Fruit fly (Drosophila melanogaster) whole organism, embryonic: ENCODE measurements around the gene CG2256.

ENCODE experiments used
- Bdp1 ChIP-seq: fragments of 200-800 bp; sonication (Bioruptor generic); optimal IDR thresholded peaks from 3 replicates; lab custom pipeline; 2016; ENCODE audit warnings: missing biosample characterization, missing genetic modification characterization
- CG10274 ChIP-seq: fragments of 200-800 bp; sonication (Bioruptor generic); optimal IDR thresholded peaks from 3 replicates; lab custom pipeline; 2017; ENCODE audit warnings: missing biosample characterization, mild to moderate bottlenecking, missing genetic modification characterization
- CG12155 ChIP-seq: fragments of 200-800 bp; sonication (Bioruptor generic); optimal IDR thresholded peaks from 3 replicates; lab custom pipeline; 2016; ENCODE audit warnings: missing biosample characterization, missing genetic modification characterization
- CG12391 ChIP-seq: fragments of 200-800 bp; sonication (Bioruptor generic); optimal IDR thresholded peaks from 3 replicates; lab custom pipeline; 2018; ENCODE audit warnings: missing biosample characterization, mild to moderate bottlenecking, missing genetic modification characterization, moderate library complexity
- CG13287 ChIP-seq: fragments of 200-800 bp; sonication (Bioruptor generic); IDR thresholded peaks from 2 replicates; pipeline ENCODE4 v1.3.6; 2022; ENCODE audit warnings: missing biosample characterization, missing genetic modification characterization; ENCODE audit not compliant: partially characterized antibody
- CG13624 ChIP-seq: fragments of 200-800 bp; sonication (Bioruptor generic); optimal IDR thresholded peaks from 2 replicates; lab custom pipeline; 2016; ENCODE audit warnings: missing biosample characterization, missing genetic modification characterization
- CG17359 ChIP-seq: fragments of 200-800 bp; sonication (Bioruptor generic); optimal IDR thresholded peaks from 3 replicates; lab custom pipeline; 2018; ENCODE audit warnings: missing biosample characterization, mild to moderate bottlenecking, missing genetic modification characterization, moderate library complexity
- CG17912 ChIP-seq: fragments of 200-800 bp; sonication (Bioruptor generic); optimal IDR thresholded peaks from 2 replicates; lab custom pipeline; 2018; ENCODE audit warnings: missing biosample characterization, mild to moderate bottlenecking, missing genetic modification characterization
- CG2199 ChIP-seq: fragments of 200-800 bp; sonication (Bioruptor generic); IDR thresholded peaks from 3 replicates; pipeline ENCODE4 v1.3.6; 2022; ENCODE audit warnings: missing biosample characterization, missing genetic modification characterization
- CG30403 ChIP-seq: fragments of 200-800 bp; sonication (Bioruptor generic); optimal IDR thresholded peaks from 3 replicates; lab custom pipeline; 2016; ENCODE audit warnings: missing biosample characterization, missing genetic modification characterization
- CG3995 ChIP-seq: fragments of 200-800 bp; sonication (Bioruptor generic); optimal IDR thresholded peaks from 3 replicates; lab custom pipeline; 2016; ENCODE audit warnings: missing biosample characterization, missing genetic modification characterization
- CG5245 ChIP-seq: fragments of 200-800 bp; sonication (Bioruptor generic); optimal IDR thresholded peaks from 3 replicates; lab custom pipeline; 2016; ENCODE audit warnings: missing biosample characterization, missing genetic modification characterization
- CG6765 ChIP-seq: fragments of 200-800 bp; sonication (Bioruptor generic); optimal IDR thresholded peaks from 3 replicates; lab custom pipeline; 2017; ENCODE audit warnings: missing biosample characterization, mild to moderate bottlenecking, missing genetic modification characterization
- CG9215 ChIP-seq: fragments of 200-800 bp; sonication (Bioruptor generic); IDR thresholded peaks from 2 replicates; pipeline ENCODE4 v1.3.6; 2022; ENCODE audit warnings: missing biosample characterization, missing genetic modification characterization
- CG9437 ChIP-seq: fragments of 200-800 bp; sonication (Bioruptor generic); optimal IDR thresholded peaks from 2 replicates; lab custom pipeline; 2018; ENCODE audit warnings: missing biosample characterization, mild to moderate bottlenecking, missing genetic modification characterization
- CHES-1-like ChIP-seq: fragments of 200-800 bp; sonication (Bioruptor generic); optimal IDR thresholded peaks from 2 replicates; lab custom pipeline; 2016; ENCODE audit warnings: missing biosample characterization, missing genetic modification characterization
- CkIIα-i1 ChIP-seq: fragments of 200-800 bp; sonication (Bioruptor generic); IDR thresholded peaks from 2 replicates; pipeline ENCODE4 v1.3.6; 2022; ENCODE audit warnings: missing biosample characterization, missing genetic modification characterization
- Dek ChIP-seq: fragments of 200-800 bp; sonication (Bioruptor generic); optimal IDR thresholded peaks from 3 replicates; lab custom pipeline; 2019; ENCODE audit warnings: missing biosample characterization, mild to moderate bottlenecking, missing genetic modification characterization, moderate library complexity
- Dip3 ChIP-seq: fragments of 200-800 bp; sonication (Bioruptor generic); optimal IDR thresholded peaks from 3 replicates; lab custom pipeline; 2016; ENCODE audit warnings: missing biosample characterization, missing genetic modification characterization
- Ets97D ChIP-seq: fragments of 200-800 bp; sonication (Bioruptor generic); optimal IDR thresholded peaks from 3 replicates; lab custom pipeline; 2016; ENCODE audit warnings: missing biosample characterization, missing genetic modification characterization
- Fer3 ChIP-seq: fragments of 200-800 bp; sonication (Bioruptor generic); optimal IDR thresholded peaks from 2 replicates; lab custom pipeline; 2018; ENCODE audit warnings: missing biosample characterization, mild to moderate bottlenecking, missing genetic modification characterization, moderate library complexity
- Mad ChIP-seq: fragments of 200-800 bp; sonication (Bioruptor generic); optimal IDR thresholded peaks from 2 replicates; lab custom pipeline; 2016; ENCODE audit warnings: missing biosample characterization, missing genetic modification characterization
- Myb ChIP-seq: fragments of 200-800 bp; sonication (Bioruptor generic); optimal IDR thresholded peaks from 2 replicates; lab custom pipeline; 2016; ENCODE audit warnings: missing biosample characterization, missing genetic modification characterization
- Nf-YC ChIP-seq: fragments of 200-800 bp; optimal IDR thresholded peaks from 3 replicates; lab custom pipeline; 2019; ENCODE audit warnings: missing biosample characterization, mild to moderate bottlenecking, missing genetic modification characterization, moderate library complexity
- Ravus ChIP-seq: fragments of 200-800 bp; sonication (Bioruptor generic); IDR thresholded peaks from 2 replicates; pipeline ENCODE4 v1.3.6; 2022; ENCODE audit warnings: missing biosample characterization, missing genetic modification characterization
- Ssrp ChIP-seq: fragments of 200-800 bp; sonication (Bioruptor generic); optimal IDR thresholded peaks from 2 replicates; lab custom pipeline; 2018; ENCODE audit warnings: missing biosample characterization, mild to moderate bottlenecking, missing genetic modification characterization, moderate library complexity
- Stat92E ChIP-seq, 3 experiments: fragments of >200 bp in 2 of 3; fragments of 200-800 bp in 1 of 3; sonication (Bioruptor generic) in 1 of 3; optimal IDR thresholded peaks; 2 replicates each; lab custom pipeline; 2017 to 2019; ENCODE audit warnings: missing biosample characterization in 3 of 3, missing genetic modification characterization in 3 of 3, mild to moderate bottlenecking in 1 of 3, moderate library complexity in 1 of 3
- Xrp1 ChIP-seq: fragments of 200-800 bp; sonication (Bioruptor generic); IDR thresholded peaks from 2 replicates; pipeline ENCODE4 v1.3.6; 2022; ENCODE audit warnings: missing biosample characterization, missing genetic modification characterization
- ara ChIP-seq: fragments of 200-800 bp; sonication (Bioruptor generic); IDR thresholded peaks from 2 replicates; pipeline ENCODE4 v1.3.6; 2022; ENCODE audit warnings: missing biosample characterization, missing genetic modification characterization
- bbx ChIP-seq: fragments of 200-800 bp; sonication (Bioruptor generic); IDR thresholded peaks from 2 replicates; pipeline ENCODE4 v1.3.6; 2022; ENCODE audit warnings: missing biosample characterization, missing genetic modification characterization; ENCODE audit not compliant: partially characterized antibody
- btn ChIP-seq: fragments of 200-800 bp; sonication (Bioruptor generic); optimal IDR thresholded peaks from 2 replicates; lab custom pipeline; 2016; ENCODE audit warnings: missing biosample characterization, missing genetic modification characterization
- chm ChIP-seq: fragments of 200-800 bp; sonication (Bioruptor generic); IDR thresholded peaks from 2 replicates; pipeline ENCODE4 v1.3.6; 2022; ENCODE audit warnings: missing biosample characterization, missing genetic modification characterization
- crc ChIP-seq: fragments of 200-800 bp; sonication (Bioruptor generic); optimal IDR thresholded peaks from 2 replicates; lab custom pipeline; 2016; ENCODE audit warnings: missing biosample characterization, missing genetic modification characterization
- disco-r ChIP-seq: fragments of 200-800 bp; sonication (Bioruptor generic); optimal IDR thresholded peaks from 2 replicates; lab custom pipeline; 2016; ENCODE audit warnings: missing biosample characterization, missing genetic modification characterization
- kay ChIP-seq: fragments of 200-800 bp; sonication (Bioruptor generic); optimal IDR thresholded peaks from 2 replicates; lab custom pipeline; 2016; ENCODE audit warnings: missing biosample characterization, missing genetic modification characterization
- lov ChIP-seq, 2 experiments: fragments of 200-800 bp in 1 of 2; fragments of >200 bp in 1 of 2; sonication (Bioruptor generic) in 1 of 2; IDR thresholded peaks in 1 of 2; optimal IDR thresholded peaks in 1 of 2; 2 replicates in 1 of 2; 3 replicates in 1 of 2; pipeline versions ENCODE4 v1.3.6 to Lab custom; 2017 to 2022; ENCODE audit warnings: missing biosample characterization in 1 of 2, missing genetic modification characterization in 1 of 2
- mirr ChIP-seq: fragments of 200-800 bp; sonication (Bioruptor generic); optimal IDR thresholded peaks from 3 replicates; lab custom pipeline; 2018; ENCODE audit warnings: missing biosample characterization, mild to moderate bottlenecking, missing genetic modification characterization
- nerfin-2 ChIP-seq: fragments of 200-800 bp; sonication (Bioruptor generic); IDR thresholded peaks from 2 replicates; pipeline ENCODE4 v1.3.6; 2022; ENCODE audit warnings: missing biosample characterization, missing genetic modification characterization; ENCODE audit not compliant: partially characterized antibody
- nmo ChIP-seq: fragments of 200-800 bp; sonication (Bioruptor generic); optimal IDR thresholded peaks from 2 replicates; lab custom pipeline; 2018; ENCODE audit warnings: missing biosample characterization, mild to moderate bottlenecking, missing genetic modification characterization, moderate library complexity
- p53 ChIP-seq: fragments of 200-800 bp; sonication (Bioruptor generic); optimal IDR thresholded peaks from 2 replicates; lab custom pipeline; 2016; ENCODE audit warnings: missing biosample characterization, missing genetic modification characterization
- phol ChIP-seq: fragments of 200-800 bp; sonication (Bioruptor generic); optimal IDR thresholded peaks from 3 replicates; lab custom pipeline; 2018; ENCODE audit warnings: missing biosample characterization, mild to moderate bottlenecking, missing genetic modification characterization, moderate library complexity
- pros ChIP-seq: fragments of 200-800 bp; sonication (Bioruptor generic); optimal IDR thresholded peaks from 3 replicates; lab custom pipeline; 2019; ENCODE audit warnings: missing biosample characterization, mild to moderate bottlenecking, missing genetic modification characterization, moderate library complexity
- ro ChIP-seq: fragments of 200-800 bp; sonication (Bioruptor generic); IDR thresholded peaks from 2 replicates; pipeline ENCODE4 v1.3.6; 2022; ENCODE audit warnings: missing biosample characterization, missing genetic modification characterization
- salm ChIP-seq: fragments of 200-800 bp; sonication (Bioruptor generic); optimal IDR thresholded peaks from 2 replicates; lab custom pipeline; 2018; ENCODE audit warnings: missing biosample characterization, mild to moderate bottlenecking, missing genetic modification characterization
- sisA ChIP-seq: fragments of 200-800 bp; sonication (Bioruptor generic); IDR thresholded peaks from 2 replicates; pipeline ENCODE4 v1.3.6; 2022; ENCODE audit warnings: missing biosample characterization, missing genetic modification characterization
- slou ChIP-seq: fragments of 200-800 bp; sonication (Bioruptor generic); optimal IDR thresholded peaks from 3 replicates; lab custom pipeline; 2016; ENCODE audit warnings: missing biosample characterization, missing genetic modification characterization
- tin ChIP-seq: fragments of 200-800 bp; sonication (Bioruptor generic); optimal IDR thresholded peaks from 3 replicates; lab custom pipeline; 2016; ENCODE audit warnings: missing biosample characterization, missing genetic modification characterization
- tna ChIP-seq: fragments of 200-800 bp; sonication (Bioruptor generic); IDR thresholded peaks from 2 replicates; pipeline ENCODE4 v1.3.6; 2022; ENCODE audit warnings: missing biosample characterization, missing genetic modification characterization; ENCODE audit not compliant: partially characterized antibody

CG2256 gene

DNA sequence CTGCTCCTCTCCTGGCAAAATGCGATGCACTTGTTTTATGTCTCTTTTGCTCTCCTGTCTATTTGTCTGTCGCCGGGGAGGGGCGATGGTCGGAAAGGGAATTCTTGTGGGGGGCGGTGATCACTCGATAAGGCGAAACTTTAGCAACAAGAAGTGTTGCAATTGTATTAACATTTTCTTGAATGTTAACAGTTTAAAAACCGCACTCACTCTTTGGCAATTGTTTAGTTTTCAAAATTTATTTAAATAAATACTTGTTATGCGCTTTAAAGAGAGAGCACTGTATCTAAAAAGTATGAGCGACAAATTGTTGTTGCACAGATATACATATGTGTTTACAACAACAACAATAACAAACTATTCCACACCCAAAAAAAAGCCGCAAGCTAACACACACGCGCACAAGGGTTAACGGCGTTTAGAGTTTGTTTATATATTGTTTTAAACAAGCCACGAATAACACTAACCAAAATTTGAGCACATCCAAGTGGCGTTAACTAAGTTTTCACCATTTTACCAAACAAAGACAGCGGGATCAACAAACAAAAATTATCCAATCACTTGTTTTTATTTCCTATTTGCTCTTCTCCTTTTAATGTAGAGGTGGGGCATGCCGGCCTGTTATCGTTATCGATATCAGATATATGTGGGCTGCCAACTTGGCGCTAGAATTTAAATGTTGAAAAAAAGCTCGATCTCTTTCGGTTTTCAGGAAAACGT is 14.6 kb upstream of the CG2256 start, which contains the start of gene CG2258 (continued):
- TF ChIP-seq crc (GFP tag; lab: Kevin White, UChicago) (no peak), Ets97D (peak; percentile 47), CG30403 (GFP tag; lab: Kevin White, UChicago) (peak; percentile 84), CG2199 (GFP tag; lab: Robert Waterston, UW) (0 out of 3 replicates have a peak, but pooled peaks have one; percentile 49), CG12391 (peak; percentile 83), bbx (peak; percentile 20; the same call in 1 of the 2 replicates), CG13287 (GFP tag; lab: Robert Waterston, UW) (peak; percentile 40; the same call in 1 of the 2 replicates), pros (no peak), salm (tag; lab: Kevin White, UChicago) (peak; percentile 88), CG17359 (tag; lab: Kevin White, UChicago) (peak; percentile 95), nerfin-2 (no peak), Dek (tag; lab: Kevin White, UChicago) (peak; percentile 77), Nf-YC (tag; lab: Kevin White, UChicago) (peak; percentile 67), Xrp1 (GFP tag; lab: Robert Waterston, UW) (peak; percentile 86), CG13624 (GFP tag; lab: Kevin White, UChicago) (peak; percentile 65), lov (optimal IDR thresholded peaks at IDR 0.05; lab: Kevin White, UChicago) (no peak), lov (GFP tag; IDR thresholded peaks at IDR 0.05; lab: Robert Waterston, UW) (peak; percentile 82), p53 (GFP tag; lab: Kevin White, UChicago) (no peak), Dip3 (GFP tag; lab: Kevin White, UChicago) (peak; percentile 77), phol (tag; lab: Kevin White, UChicago) (peak; percentile 85), Stat92E (GFP tag; optimal IDR thresholded peaks at IDR 0.05; lab: Kevin White, UChicago) (no peak), CHES-1-like (peak; percentile 71), slou (GFP tag; lab: Kevin White, UChicago) (peak; percentile 52), CkIIα-i1 (GFP tag; lab: Robert Waterston, UW) (peak; percentile 22; the same call in 1 of the 2 replicates), ro (GFP tag; lab: Robert Waterston, UW) (0 out of 2 replicates have a peak, but pooled peaks have one; percentile 47), CG5245 (GFP tag; lab: Kevin White, UChicago) (peak; percentile 76), sisA (GFP tag; lab: Robert Waterston, UW) (peak; percentile 89), Ravus (GFP tag; lab: Robert Waterston, UW) (peak; percentile 57), mirr (GFP tag; lab: Kevin White, UChicago) (peak; percentile 53), CG6765 (GFP tag; lab: Kevin White, UChicago) (peak; percentile 69), tin (GFP tag; lab: Kevin White, UChicago) (peak; percentile 83), tna (GFP tag; lab: Robert Waterston, UW) (0 out of 2 replicates have a peak, but pooled peaks have one; percentile 16), Ssrp (tag; lab: Kevin White, UChicago) (peak; percentile 20), chm (GFP tag; lab: Robert Waterston, UW) (peak; percentile 82), Myb (peak; percentile 30), Bdp1 (GFP tag; lab: Kevin White, UChicago) (peak; percentile 45), CG10274 (GFP tag; lab: Kevin White, UChicago) (peak; percentile 58), CG9437 (GFP tag; lab: Kevin White, UChicago) (peak; percentile 70), ara (GFP tag; lab: Robert Waterston, UW) (peak; percentile 70), CG17912 (GFP tag; lab: Kevin White, UChicago) (peak; percentile 22), Fer3 (peak; percentile 91), CG12155 (GFP tag; lab: Kevin White, UChicago) (peak; percentile 78), disco-r (peak; percentile 56), CG9215 (GFP tag; lab: Robert Waterston, UW) (peak; percentile 72), btn (GFP tag; lab: Kevin White, UChicago) (peak; percentile 69), CG3995 (peak; percentile 38), Mad (GFP tag; lab: Kevin White, UChicago) (peak; percentile 49), nmo (GFP tag; lab: Kevin White, UChicago) (peak; percentile 89), kay (no peak)
